Fruit fly (Drosophila melanogaster): Measurements from ENCODE around the gene Ir62a.
A peak's percentile ranks its signal among the peaks of the same experiment; 100 is the strongest.

The Ir62a gene

DNA sequence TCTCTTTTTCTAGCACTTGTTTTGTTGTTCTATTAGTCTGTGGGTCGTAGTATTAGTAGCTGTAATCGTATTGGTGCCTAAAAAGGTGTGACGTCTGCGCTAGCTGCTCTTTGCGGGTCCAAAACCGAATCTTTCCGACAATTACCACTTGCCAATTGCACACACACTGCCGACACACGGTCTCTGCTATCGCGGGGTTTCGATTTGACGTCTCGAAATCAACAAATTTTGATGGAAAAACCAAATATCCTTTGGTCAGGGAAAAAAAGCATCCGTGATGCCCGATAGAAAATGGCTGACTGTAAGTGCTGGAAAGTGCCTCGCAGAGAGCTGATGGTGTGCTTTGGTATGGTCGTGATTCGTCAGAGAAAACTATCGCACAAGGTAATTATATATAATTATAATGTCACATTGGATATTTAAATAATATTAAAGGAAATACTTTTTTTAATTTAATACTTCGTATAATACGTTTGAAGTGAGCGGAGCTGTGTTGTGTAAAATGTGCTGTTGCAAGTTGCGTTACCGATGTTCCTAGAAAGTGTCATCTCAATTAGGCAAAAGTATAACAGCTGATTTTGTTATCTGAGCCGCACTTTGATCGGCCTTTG, 27.2 kb upstream of the Ir62a start, which contains the start of the genes Pex10 and CG12099 (continued):
- TF ChIP-seq insv (GFP tag; optimal IDR thresholded peaks at IDR 0.05) (peak in 1 of 2 experiments; percentile 69), dm (GFP tag; optimal IDR thresholded peaks at IDR 0.05) (peak; percentile 61), gt (GFP tag; IDR thresholded peaks at IDR 0.05) (peak; percentile 73), pb (GFP tag; optimal IDR thresholded peaks at IDR 0.05) (no peak), sna (GFP tag; IDR thresholded peaks at IDR 0.05; ENCODE audit: partially characterized antibody) (peak; percentile 95), sisA (GFP tag; IDR thresholded peaks at IDR 0.05) (peak; percentile 93), Deaf1 (tag; optimal IDR thresholded peaks at IDR 0.05) (no peak), sqz (GFP tag; optimal IDR thresholded peaks at IDR 0.05) (no peak)

- TF ChIP-seq CG8089 (GFP tag; optimal IDR thresholded peaks at IDR 0.05) = no peak
- TF ChIP-seq cwo (GFP tag; optimal IDR thresholded peaks at IDR 0.05) = peak; percentile 37
Observed at dm6 chr3L:1553193-1553592, 22.1 kb upstream of the Ir62a start, which contains the start of gene Pcyt2. Gene Pcyt2 (plus strand): TSS chr3L:1553493.

DNA sequence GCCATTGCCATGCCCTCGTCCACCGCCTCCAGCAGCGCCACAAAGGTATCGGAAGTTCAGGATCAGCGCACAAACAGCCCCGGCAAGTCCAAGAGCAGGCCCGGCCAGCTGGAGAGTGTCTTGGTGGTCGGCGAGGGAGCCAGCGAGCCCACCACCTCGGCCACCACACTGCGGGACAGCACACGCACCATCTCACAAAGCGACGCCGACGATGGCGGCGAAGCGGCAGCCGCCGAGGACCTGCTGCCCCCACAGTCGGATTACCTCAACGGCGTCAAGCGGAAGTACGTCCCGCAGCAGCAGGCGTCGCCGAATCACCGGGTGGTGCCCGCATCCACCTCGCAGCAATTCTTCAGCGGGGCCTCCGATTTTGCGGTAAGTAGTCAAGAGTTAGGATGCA, 19.9 kb upstream of the Ir62a start:
- TF ChIP-seq CG12104 (GFP tag; optimal IDR thresholded peaks at IDR 0.05) (no peak), vnd (GFP tag; IDR thresholded peaks at IDR 0.05; ENCODE audit: partially characterized antibody) (no peak), Ets65A (GFP tag) (peak; percentile 85), CG3847 (GFP tag; IDR thresholded peaks at IDR 0.05) (0 out of 2 replicates have a peak, but pooled peaks have one; percentile 25), CG16813 (GFP tag; IDR thresholded peaks at IDR 0.05; ENCODE audit: partially characterized antibody) (0 out of 3 replicates have a peak, but pooled peaks have one; percentile 7), slou (GFP tag; optimal IDR thresholded peaks at IDR 0.05) (no peak), Dbx (GFP tag; IDR thresholded peaks at IDR 0.05) (0 out of 3 replicates have a peak, but pooled peaks have one; percentile 20), CG10366 (GFP tag; IDR thresholded peaks at IDR 0.05) (no peak), Med (GFP tag) (peak; percentile 33), slbo (GFP tag; IDR thresholded peaks at IDR 0.05) (0 out of 2 replicates have a peak, but pooled peaks have one; percentile 9), Elba2 (GFP tag; optimal IDR thresholded peaks at IDR 0.05) (no peak)

DNA sequence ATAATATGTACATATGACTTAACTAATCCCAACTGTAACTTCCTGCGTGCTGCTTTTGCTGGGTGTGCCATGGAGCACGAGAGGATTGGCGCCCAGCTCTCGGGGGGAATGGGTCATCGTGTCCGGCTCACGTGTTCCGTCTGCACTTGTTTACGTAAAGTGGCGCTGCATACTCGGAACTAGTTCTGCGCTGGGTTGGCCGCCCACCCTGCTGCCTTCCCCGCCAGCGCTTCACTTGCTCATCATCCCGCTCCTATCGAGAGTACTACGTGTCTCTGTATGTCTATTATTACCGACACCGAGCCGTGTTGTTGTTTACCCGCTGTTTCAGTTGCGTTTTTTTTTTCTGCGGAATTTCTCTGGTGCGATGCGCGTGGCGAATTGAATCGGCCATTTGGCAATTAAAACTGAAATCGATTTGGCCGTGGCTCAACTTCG, 18.6 kb upstream of the Ir62a start:
- TF ChIP-seq CG33213 (GFP tag; optimal IDR thresholded peaks at IDR 0.05) (no peak), ato (GFP tag; IDR thresholded peaks at IDR 0.05; ENCODE audit: partially characterized antibody) (0 out of 2 replicates have a peak, but pooled peaks have one; percentile 32), CG12769 (tag; optimal IDR thresholded peaks at IDR 0.05) (peak; percentile 16), Elba2 (GFP tag; optimal IDR thresholded peaks at IDR 0.05) (no peak), crol (GFP tag; IDR thresholded peaks at IDR 0.05) (peak; percentile 84), mld (GFP tag; IDR thresholded peaks at IDR 0.05; ENCODE audit: partially characterized antibody) (0 out of 3 replicates have a peak, but pooled peaks have one; percentile 35), CG11093 (GFP tag; IDR thresholded peaks at IDR 0.05) (no peak), cwo (GFP tag; optimal IDR thresholded peaks at IDR 0.05) (peak; percentile 64), CG14860 (GFP tag; IDR thresholded peaks at IDR 0.05; ENCODE audit: partially characterized antibody) (0 out of 3 replicates have a peak, but pooled peaks have one; percentile 38), bab2 (GFP tag; optimal IDR thresholded peaks at IDR 0.05) (no peak), CG9437 (GFP tag; optimal IDR thresholded peaks at IDR 0.05) (peak; percentile 83), so (GFP tag; IDR thresholded peaks at IDR 0.05) (peak; percentile 49; the same call in 1 of the 3 replicates), CG2199 (GFP tag; IDR thresholded peaks at IDR 0.05) (0 out of 3 replicates have a peak, but pooled peaks have one; percentile 27), CG6854 (GFP tag; optimal IDR thresholded peaks at IDR 0.05) (no peak), tna (GFP tag; IDR thresholded peaks at IDR 0.05; ENCODE audit: partially characterized antibody) (0 out of 2 replicates have a peak, but pooled peaks have one; percentile 17), sd (tag; optimal IDR thresholded peaks at IDR 0.05) (peak; percentile 51), CTCF (GFP tag; optimal IDR thresholded peaks at IDR 0.05) (peak; percentile 21), sima (GFP tag; optimal IDR thresholded peaks at IDR 0.05) (no peak), CG2116 (GFP tag; optimal IDR thresholded peaks at IDR 0.05) (no peak), chinmo (GFP tag; IDR thresholded peaks at IDR 0.05; ENCODE audit: partially characterized antibody) (peak; percentile 81; the same call in 1 of the 4 replicates), Dip3 (GFP tag; optimal IDR thresholded peaks at IDR 0.05) (no peak), Pdp1 (GFP tag; optimal IDR thresholded peaks at IDR 0.05) (peak in 1 of 2 experiments; percentile 4), CG15514 (GFP tag; optimal IDR thresholded peaks at IDR 0.05) (peak; percentile 97)
